Worm (Caenorhabditis elegans) whole organism, midembryonic: ENCODE results near the gene R07B7.6.

ENCODE experiments used
- T22C8.4 ChIP-seq: fragments of 200-800 bp; sonication (Bioruptor generic); IDR thresholded peaks from 2 replicates; pipeline ENCODE4 v1.3.6; 2022; ENCODE audit warnings: missing genetic modification characterization, missing compliant biosample characterization
- cog-1 ChIP-seq: sonication (generic microtip); optimal IDR thresholded peaks from 2 replicates; lab custom pipeline; 2016; ENCODE audit warnings: missing genetic modification characterization, missing compliant biosample characterization
- klf-2 ChIP-seq: fragments of 200-800 bp; sonication (Bioruptor generic); conservative IDR thresholded peaks from 2 replicates; pipeline ENCODE4 v1.3.6; 2022; ENCODE audit warnings: missing genetic modification reagents, missing genetic modification characterization, missing compliant biosample characterization
- ztf-23 ChIP-seq: fragments of 200-800 bp; sonication (Bioruptor generic); IDR thresholded peaks from 2 replicates; pipeline ENCODE4 v1.3.6; 2022; ENCODE audit warnings: missing genetic modification reagents, missing genetic modification characterization, missing compliant biosample characterization

- no peak for TF ChIP-seq cog-1 (tag; lab: Kevin White, UChicago)
- peak; percentile 48; the same call in 1 of the 2 replicates for TF ChIP-seq T22C8.4 (GFP tag; lab: Robert Waterston, UW)
- TF ChIP-seq klf-2 (GFP tag; lab: Robert Waterston, UW), result no peak
- no peak for TF ChIP-seq ztf-23
Observed at ce11 chrV:12065369-12065768, 9.4 kb downstream of the R07B7.6 start, which contains the start of gene pqn-53.
